Fruit fly (Drosophila melanogaster) whole organism, embryonic: ENCODE results near the gene CG32413.
A peak's percentile ranks its signal among the peaks of the same experiment; 100 is the strongest.

Experiments
- ATbp ChIP-seq: fragments of 200-800 bp; sonication (Bioruptor generic); optimal IDR thresholded peaks from 2 replicates; lab custom pipeline; 2017; ENCODE audit warnings: missing biosample characterization, mild to moderate bottlenecking, missing genetic modification characterization, missing genetic modification reagents
- Bdp1 ChIP-seq: fragments of 200-800 bp; sonication (Bioruptor generic); optimal IDR thresholded peaks from 3 replicates; lab custom pipeline; 2016; ENCODE audit warnings: missing biosample characterization, missing genetic modification characterization
- CG1024 ChIP-seq: fragments of 200-800 bp; sonication (Bioruptor generic); IDR thresholded peaks from 2 replicates; pipeline ENCODE4 v1.3.6; 2022; ENCODE audit warnings: missing biosample characterization, missing genetic modification characterization
- CG10654 ChIP-seq: fragments of 200-800 bp; sonication (Bioruptor generic); optimal IDR thresholded peaks from 2 replicates; lab custom pipeline; 2016; ENCODE audit warnings: missing biosample characterization, missing genetic modification characterization
- CG1233 ChIP-seq: fragments of 200-800 bp; sonication (Bioruptor generic); optimal IDR thresholded peaks from 4 replicates; lab custom pipeline; 2018; ENCODE audit warnings: missing biosample characterization, mild to moderate bottlenecking, missing genetic modification characterization
- CG12391 ChIP-seq: fragments of 200-800 bp; sonication (Bioruptor generic); optimal IDR thresholded peaks from 3 replicates; lab custom pipeline; 2018; ENCODE audit warnings: missing biosample characterization, mild to moderate bottlenecking, missing genetic modification characterization, moderate library complexity
- CG13296 ChIP-seq: fragments of 200-800 bp; sonication (Bioruptor generic); optimal IDR thresholded peaks from 3 replicates; lab custom pipeline; 2018; ENCODE audit warnings: missing biosample characterization, mild to moderate bottlenecking, missing genetic modification characterization
- CG14710 ChIP-seq: fragments of 200-800 bp; sonication (Bioruptor generic); optimal IDR thresholded peaks from 3 replicates; lab custom pipeline; 2019; ENCODE audit warnings: missing biosample characterization, mild to moderate bottlenecking, missing genetic modification characterization, moderate library complexity
- CG14965 ChIP-seq: fragments of 200-800 bp; sonication (Bioruptor generic); optimal IDR thresholded peaks from 2 replicates; lab custom pipeline; 2016; ENCODE audit warnings: missing biosample characterization, missing genetic modification characterization, borderline replicate concordance
- CG15601 ChIP-seq: fragments of 200-800 bp; sonication (Bioruptor generic); optimal IDR thresholded peaks from 3 replicates; lab custom pipeline; 2019; ENCODE audit warnings: missing biosample characterization, mild to moderate bottlenecking, missing genetic modification characterization, moderate library complexity
- CG1602 ChIP-seq: fragments of 200-800 bp; sonication (Bioruptor generic); optimal IDR thresholded peaks from 3 replicates; lab custom pipeline; 2016; ENCODE audit warnings: missing biosample characterization, missing genetic modification characterization
- CG17568 ChIP-seq: fragments of 200-800 bp; sonication (Bioruptor generic); optimal IDR thresholded peaks from 2 replicates; lab custom pipeline; 2018; ENCODE audit warnings: missing biosample characterization, mild to moderate bottlenecking, missing genetic modification characterization, moderate library complexity
- CG34376 ChIP-seq: fragments of 200-800 bp; sonication (Bioruptor generic); optimal IDR thresholded peaks from 2 replicates; lab custom pipeline; 2018; ENCODE audit warnings: missing biosample characterization, mild to moderate bottlenecking, missing genetic modification characterization
- CG4360 ChIP-seq: fragments of 200-800 bp; sonication (Bioruptor generic); IDR thresholded peaks from 2 replicates; pipeline ENCODE4 v1.3.6; 2022; ENCODE audit warnings: missing biosample characterization, missing genetic modification characterization
- CG6765 ChIP-seq: fragments of 200-800 bp; sonication (Bioruptor generic); optimal IDR thresholded peaks from 3 replicates; lab custom pipeline; 2017; ENCODE audit warnings: missing biosample characterization, mild to moderate bottlenecking, missing genetic modification characterization
- Dad ChIP-seq: fragments of 200-800 bp; sonication (Bioruptor generic); optimal IDR thresholded peaks from 3 replicates; lab custom pipeline; 2016; ENCODE audit warnings: missing biosample characterization, missing genetic modification characterization
- Dbx ChIP-seq: fragments of 200-800 bp; sonication (Bioruptor generic); IDR thresholded peaks from 3 replicates; pipeline ENCODE4 v1.3.6; 2022; ENCODE audit warnings: missing biosample characterization, missing genetic modification characterization
- Dp ChIP-seq: fragments of 200-800 bp; sonication (Bioruptor generic); optimal IDR thresholded peaks from 2 replicates; lab custom pipeline; 2018; ENCODE audit warnings: missing biosample characterization, mild to moderate bottlenecking, missing genetic modification characterization, moderate library complexity
- Fer1 ChIP-seq: fragments of 200-800 bp; sonication (Bioruptor generic); optimal IDR thresholded peaks from 2 replicates; lab custom pipeline; 2017; ENCODE audit warnings: missing biosample characterization, mild to moderate bottlenecking, missing genetic modification characterization
- HmgD ChIP-seq: fragments of 200-800 bp; sonication (Bioruptor generic); optimal IDR thresholded peaks from 3 replicates; lab custom pipeline; 2016; ENCODE audit warnings: missing biosample characterization, missing genetic modification characterization
- Hr51 ChIP-seq, 2 experiments: fragments of 200-800 bp; sonication (Bioruptor generic); optimal IDR thresholded peaks; 2 replicates in 1 of 2; 3 replicates in 1 of 2; lab custom pipeline; 2016 to 2018; ENCODE audit warnings: missing biosample characterization in 2 of 2, missing genetic modification characterization in 2 of 2, mild to moderate bottlenecking in 1 of 2, moderate library complexity in 1 of 2
- MBD-R2 ChIP-seq: fragments of 200-800 bp; sonication (Bioruptor generic); IDR thresholded peaks from 2 replicates; pipeline ENCODE4 v1.3.6; 2022; ENCODE audit warnings: missing biosample characterization, missing genetic modification characterization
- Neu2 ChIP-seq: fragments of 200-800 bp; sonication (Bioruptor generic); optimal IDR thresholded peaks from 3 replicates; lab custom pipeline; 2016; ENCODE audit warnings: missing biosample characterization, missing genetic modification characterization, borderline replicate concordance
- Oli ChIP-seq: fragments of 200-800 bp; sonication (Bioruptor generic); optimal IDR thresholded peaks from 2 replicates; lab custom pipeline; 2018; ENCODE audit warnings: missing biosample characterization, mild to moderate bottlenecking, missing genetic modification characterization, moderate library complexity
- Spps ChIP-seq: fragments of 200-800 bp; sonication (Bioruptor generic); optimal IDR thresholded peaks from 2 replicates; lab custom pipeline; 2018; ENCODE audit warnings: missing biosample characterization, mild to moderate bottlenecking, missing genetic modification characterization
- abd-A ChIP-seq: fragments of 200-800 bp; sonication (Bioruptor generic); optimal IDR thresholded peaks from 3 replicates; lab custom pipeline; 2019; ENCODE audit warnings: missing biosample characterization, mild to moderate bottlenecking, missing genetic modification characterization, moderate library complexity
- aop ChIP-seq: fragments of 200-800 bp; sonication (Bioruptor generic); IDR thresholded peaks from 2 replicates; pipeline ENCODE4 v1.3.6; 2022; ENCODE audit warnings: missing biosample characterization, missing genetic modification characterization
- caup ChIP-seq: fragments of 200-800 bp; sonication (Bioruptor generic); optimal IDR thresholded peaks from 3 replicates; lab custom pipeline; 2017; ENCODE audit warnings: missing biosample characterization, mild to moderate bottlenecking, missing genetic modification characterization, moderate library complexity; ENCODE audit not compliant: severe bottlenecking
- crp ChIP-seq, 2 experiments: fragments of 200-800 bp; sonication (Bioruptor generic); optimal IDR thresholded peaks; 2 replicates in 1 of 2; 3 replicates in 1 of 2; lab custom pipeline; 2017; ENCODE audit warnings: missing biosample characterization in 2 of 2, missing genetic modification characterization in 2 of 2, mild to moderate bottlenecking in 1 of 2, moderate library complexity in 1 of 2
- dm ChIP-seq: fragments of 200-800 bp; sonication (Bioruptor generic); optimal IDR thresholded peaks from 3 replicates; lab custom pipeline; 2016; ENCODE audit warnings: missing biosample characterization, missing genetic modification characterization
- exex ChIP-seq: fragments of 200-800 bp; sonication (Bioruptor generic); optimal IDR thresholded peaks from 4 replicates; lab custom pipeline; 2018; ENCODE audit warnings: missing biosample characterization, mild to moderate bottlenecking, missing genetic modification characterization, moderate library complexity
- gcm ChIP-seq: fragments of 200-800 bp; sonication (Bioruptor generic); optimal IDR thresholded peaks from 2 replicates; lab custom pipeline; 2019; ENCODE audit warnings: missing biosample characterization, mild to moderate bottlenecking, missing genetic modification characterization, moderate library complexity
- kah ChIP-seq: fragments of 200-800 bp; sonication (Bioruptor generic); optimal IDR thresholded peaks from 2 replicates; lab custom pipeline; 2018; ENCODE audit warnings: missing biosample characterization, mild to moderate bottlenecking, missing genetic modification characterization
- mld ChIP-seq: fragments of 200-800 bp; sonication (Bioruptor generic); IDR thresholded peaks from 3 replicates; pipeline ENCODE4 v1.3.6; 2022; ENCODE audit warnings: missing biosample characterization, missing genetic modification characterization; ENCODE audit not compliant: partially characterized antibody
- nau ChIP-seq: fragments of 200-800 bp; sonication (Bioruptor generic); optimal IDR thresholded peaks from 3 replicates; lab custom pipeline; 2017; ENCODE audit warnings: missing biosample characterization, mild to moderate bottlenecking, missing genetic modification characterization, missing genetic modification reagents
- nerfin-2 ChIP-seq: fragments of 200-800 bp; sonication (Bioruptor generic); IDR thresholded peaks from 2 replicates; pipeline ENCODE4 v1.3.6; 2022; ENCODE audit warnings: missing biosample characterization, missing genetic modification characterization; ENCODE audit not compliant: partially characterized antibody
- psq ChIP-seq: fragments of 200-800 bp; sonication (Bioruptor generic); optimal IDR thresholded peaks from 2 replicates; lab custom pipeline; 2017; ENCODE audit warnings: missing biosample characterization, missing genetic modification characterization
- sd ChIP-seq: fragments of 200-800 bp; sonication (Bioruptor generic); optimal IDR thresholded peaks from 3 replicates; lab custom pipeline; 2018; ENCODE audit warnings: missing biosample characterization, mild to moderate bottlenecking, missing genetic modification characterization, moderate library complexity
- sens ChIP-seq: fragments of 200-800 bp; sonication (Bioruptor generic); peaks from one replicate; lab custom pipeline; 2016; ENCODE audit warnings: missing biosample characterization, missing genetic modification characterization
- sob ChIP-seq: fragments of 200-800 bp; sonication (Bioruptor generic); IDR thresholded peaks from 2 replicates; pipeline ENCODE4 v1.3.6; 2022; ENCODE audit warnings: missing biosample characterization, missing genetic modification characterization
- tna ChIP-seq: fragments of 200-800 bp; sonication (Bioruptor generic); IDR thresholded peaks from 2 replicates; pipeline ENCODE4 v1.3.6; 2022; ENCODE audit warnings: missing biosample characterization, missing genetic modification characterization; ENCODE audit not compliant: partially characterized antibody
- trem ChIP-seq: fragments of 200-800 bp; optimal IDR thresholded peaks from 3 replicates; lab custom pipeline; 2019; ENCODE audit warnings: missing biosample characterization, mild to moderate bottlenecking, missing genetic modification characterization, moderate library complexity
- tx ChIP-seq: fragments of 200-800 bp; sonication (Bioruptor generic); optimal IDR thresholded peaks from 2 replicates; lab custom pipeline; 2016; ENCODE audit warnings: missing biosample characterization, missing genetic modification characterization

Gene CG32413

DNA sequence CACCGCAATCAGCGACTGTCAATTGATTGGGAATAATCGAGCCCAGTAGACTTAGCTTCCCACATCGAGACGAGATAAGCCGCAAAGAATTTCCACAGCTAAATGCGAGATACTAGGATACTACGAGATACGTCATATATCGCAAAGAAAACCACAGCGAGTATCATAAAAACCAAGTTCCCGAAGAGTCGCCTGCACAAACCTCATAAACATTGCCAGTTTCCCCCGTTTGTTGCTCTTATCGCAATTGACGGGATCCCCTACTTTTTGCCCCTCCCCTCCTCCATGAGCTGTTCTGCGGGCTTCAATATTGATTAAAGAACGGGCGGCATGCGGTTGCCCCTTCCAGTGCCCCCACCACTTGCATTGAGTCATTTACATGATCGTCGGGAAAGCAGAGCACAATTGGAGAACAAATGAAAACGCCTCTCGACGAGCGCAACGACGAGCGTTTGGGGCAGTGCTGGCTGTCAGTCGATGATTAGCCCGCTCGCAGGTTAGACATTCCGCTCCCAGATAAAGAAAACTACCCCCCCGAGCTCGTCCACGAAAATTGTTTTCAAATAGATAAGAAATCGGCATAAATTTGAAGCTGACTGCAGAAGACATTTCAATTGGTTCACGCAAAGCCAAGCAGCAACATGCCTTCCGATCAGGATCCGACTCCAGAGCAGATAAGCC lies 18.3 kb upstream of the CG32413 start, which contains the start of gene CG32407 (continued):
- TF ChIP-seq Oli (tag; lab: Kevin White, UChicago) (no peak), nau (GFP tag; lab: Kevin White, UChicago) (no peak), CG15601 (tag; lab: Kevin White, UChicago) (peak; percentile 59), tx (GFP tag; lab: Kevin White, UChicago) (no peak), caup (GFP tag; lab: Kevin White, UChicago) (no peak), CG17568 (no peak), Fer1 (GFP tag; lab: Kevin White, UChicago) (no peak), ATbp (GFP tag; lab: Kevin White, UChicago) (peak; percentile 60), Dp (GFP tag; lab: Kevin White, UChicago) (no peak), Dbx (GFP tag; lab: Robert Waterston, UW) (no peak), CG6765 (no peak), abd-A (tag; lab: Kevin White, UChicago) (no peak), CG34376 (GFP tag; lab: Kevin White, UChicago) (peak; percentile 30), crp (GFP tag; optimal IDR thresholded peaks at IDR 0.05; lab: Kevin White, UChicago) (no peak), CG4360 (GFP tag; lab: Robert Waterston, UW) (0 out of 2 replicates have a peak, but pooled peaks have one; percentile 9), HmgD (GFP tag; lab: Kevin White, UChicago) (no peak), Spps (tag; lab: Kevin White, UChicago) (no peak), Neu2 (GFP tag; lab: Kevin White, UChicago) (no peak), CG13296 (GFP tag; lab: Kevin White, UChicago) (no peak), CG12391 (tag; lab: Kevin White, UChicago) (no peak), psq (GFP tag; lab: Kevin White, UChicago) (no peak), sob (0 out of 2 replicates have a peak, but pooled peaks have one; percentile 9), CG14965 (no peak), CG1602 (GFP tag; lab: Kevin White, UChicago) (no peak), nerfin-2 (GFP tag; lab: Robert Waterston, UW) (no peak), dm (GFP tag; lab: Kevin White, UChicago) (peak; percentile 4), exex (peak; percentile 58), sens (GFP tag; lab: Kevin White, UChicago) (no peak), MBD-R2 (GFP tag; lab: Robert Waterston, UW) (no peak), aop (GFP tag; lab: Robert Waterston, UW) (no peak), tna (GFP tag; lab: Robert Waterston, UW) (no peak), Dad (GFP tag; lab: Kevin White, UChicago) (no peak), trem (tag; lab: Kevin White, UChicago) (no peak), kah (GFP tag; lab: Kevin White, UChicago) (no peak), Bdp1 (GFP tag; lab: Kevin White, UChicago) (no peak), gcm (GFP tag; lab: Kevin White, UChicago) (peak; percentile 94), Hr51 (GFP tag; optimal IDR thresholded peaks at IDR 0.05; lab: Kevin White, UChicago) (peak in 1 of 2 experiments; percentile 2), CG14710 (tag; lab: Kevin White, UChicago) (no peak), CG1233 (GFP tag; lab: Kevin White, UChicago) (no peak), mld (GFP tag; lab: Robert Waterston, UW) (no peak), CG1024 (GFP tag; lab: Robert Waterston, UW) (no peak), CG10654 (GFP tag; lab: Kevin White, UChicago) (no peak), sd (tag; lab: Kevin White, UChicago) (peak; percentile 84)
